Fruit fly (Drosophila melanogaster): ENCODE measurements around the gene rasp.

DNA sequence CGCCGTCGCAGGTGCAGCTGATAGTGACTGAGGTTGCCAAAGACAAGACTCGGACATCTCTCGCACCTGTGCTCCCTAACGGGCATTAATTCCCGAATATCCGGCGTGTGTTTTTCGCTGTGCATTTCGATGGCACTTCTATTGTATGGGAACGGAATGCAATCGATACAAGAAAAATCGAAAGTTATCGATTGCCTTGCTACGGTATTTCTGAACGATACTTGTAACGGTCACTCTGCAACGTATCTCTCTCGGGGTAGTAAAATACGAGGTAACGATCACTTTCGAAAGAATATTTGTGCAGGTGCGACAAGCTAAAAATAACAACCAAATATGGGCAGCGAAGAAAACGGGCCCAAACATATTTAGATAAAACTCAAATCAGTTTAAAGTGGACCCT, 3.0 kb downstream of the rasp start, which contains the start of gene CG32280:
- TF ChIP-seq CG8478 (optimal IDR thresholded peaks at IDR 0.05) (no peak), pan (optimal IDR thresholded peaks at IDR 0.05) (no peak), usp (GFP tag; optimal IDR thresholded peaks at IDR 0.05) (no peak), Dll (optimal IDR thresholded peaks at IDR 0.05) (no peak)

Data from whole organism.